Worm (Caenorhabditis elegans): ENCODE results near the gene clec-129.
"Not testable (repeated sequence)": the region's sequence is repeated elsewhere in the genome, so short reads cannot be mapped to it uniquely, and the experiment has no call there.

Gene clec-129

DNA sequence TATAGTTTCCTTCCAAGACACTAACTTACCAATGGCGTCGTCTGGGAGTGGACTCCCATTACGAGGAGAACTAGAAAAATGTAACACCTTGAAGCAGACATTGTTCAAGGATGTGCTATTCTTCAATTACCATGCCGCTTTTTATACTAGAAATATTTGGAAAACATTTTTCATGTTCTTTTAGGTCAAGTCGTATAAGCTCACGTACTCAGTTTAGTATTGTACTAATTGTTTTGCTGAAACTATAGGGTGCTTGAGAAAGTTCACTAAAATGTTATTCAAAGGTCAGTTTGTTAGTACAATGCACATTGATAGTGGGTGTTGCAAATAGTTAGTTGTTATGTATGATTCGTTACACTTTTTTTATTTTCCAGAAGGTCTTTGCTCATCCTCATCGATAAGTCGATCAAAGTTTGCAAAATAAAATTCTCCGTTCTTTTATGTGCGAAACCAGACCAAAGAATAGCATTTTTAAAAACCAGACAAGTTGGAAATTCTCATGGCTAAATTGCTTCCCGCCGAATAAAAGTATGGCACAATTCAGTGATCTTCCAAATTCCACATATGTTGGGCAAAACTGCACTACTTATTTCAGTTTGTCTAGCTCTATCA is at the start of gene clec-129, which contains the start of gene clec-128:
TSS of gene clec-129 (plus strand) at position 562 of the 612 bp plus-strand sequence.
TSS of gene clec-128 (minus strand) at position 101 of the 612 bp plus-strand sequence.
- TF ChIP-seq attf-6 (GFP tag; IDR thresholded peaks at IDR 0.05) = no peak
- no peak for TF ChIP-seq T26A5.8 (tag; optimal IDR thresholded peaks at IDR 0.05)
- no peak for TF ChIP-seq mcd-1 (GFP tag; IDR thresholded peaks at IDR 0.05)
- no peak for TF ChIP-seq dox-1 (GFP tag; IDR thresholded peaks at IDR 0.05)
- no peak for TF ChIP-seq snpc-1.3 (tag; optimal IDR thresholded peaks at IDR 0.05; ENCODE audit: insufficient read depth)
- no peak for TF ChIP-seq mes-4 (tag; optimal IDR thresholded peaks at IDR 0.05)
- no peak for TF ChIP-seq B0019.2 (GFP tag; conservative IDR thresholded peaks at IDR 0.05)
- no peak for TF ChIP-seq egrh-3 (GFP tag; IDR thresholded peaks at IDR 0.05)
- TF ChIP-seq C17E4.6 (GFP tag; IDR thresholded peaks at IDR 0.05) = no peak
- no peak for TF ChIP-seq ceh-100 (GFP tag; IDR thresholded peaks at IDR 0.05)

DNA sequence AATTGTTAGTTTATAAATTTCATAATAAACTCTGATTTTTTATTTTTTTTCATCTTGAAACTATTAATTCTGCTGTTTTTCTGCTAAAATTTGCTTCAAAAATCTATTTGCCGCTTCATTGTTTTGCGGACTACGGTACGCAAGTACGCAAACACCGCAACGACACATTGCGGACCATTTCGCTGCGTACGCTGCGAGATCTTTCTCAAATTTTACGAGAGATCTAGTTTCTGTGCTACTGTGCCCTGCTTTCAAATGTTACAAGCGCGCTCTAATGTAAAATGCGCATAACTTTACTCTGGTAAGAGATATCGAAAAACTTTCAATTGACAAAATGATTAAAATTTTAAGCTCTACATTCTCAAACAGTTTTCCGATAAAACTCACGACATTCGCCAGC is 47.7 kb upstream of the clec-129 start:
- TF ChIP-seq cebp-1 (GFP tag; IDR thresholded peaks at IDR 0.05) (peak; percentile 58), cebp-1 (tag; optimal IDR thresholded peaks at IDR 0.05) (peak; percentile 62), Y67H2A.10 (GFP tag; conservative IDR thresholded peaks at IDR 0.05) (0 out of 2 replicates have a peak, but pooled peaks have one; percentile 9), lsl-1 (GFP tag; optimal IDR thresholded peaks at IDR 0.05) (peak; percentile 63), hmg-1.2 (GFP tag; IDR thresholded peaks at IDR 0.05) (peak; percentile 94), B0019.2 (GFP tag; conservative IDR thresholded peaks at IDR 0.05) (peak; percentile 51; the same call in 1 of the 2 replicates), dox-1 (GFP tag; IDR thresholded peaks at IDR 0.05) (peak; percentile 76), ceh-27 (GFP tag; optimal IDR thresholded peaks at IDR 0.05) (peak; percentile 72), ceh-91 (GFP tag; IDR thresholded peaks at IDR 0.05) (peak; percentile 38; the same call in 1 of the 2 replicates), C17E4.6 (GFP tag; IDR thresholded peaks at IDR 0.05) (0 out of 2 replicates have a peak, but pooled peaks have one; percentile 20), lin-35 (GFP tag; optimal IDR thresholded peaks at IDR 0.05) (peak in 1 of 3 experiments; percentile 62), lin-54 (GFP tag; optimal IDR thresholded peaks at IDR 0.05) (peak; percentile 54), nfyb-1 (GFP tag; IDR thresholded peaks at IDR 0.05) (peak; percentile 84), attf-3 (GFP tag; conservative IDR thresholded peaks at IDR 0.05) (peak; percentile 71), rcor-1 (GFP tag; IDR thresholded peaks at IDR 0.05) (peak; percentile 55), mcd-1 (GFP tag; IDR thresholded peaks at IDR 0.05) (peak; percentile 96), ZK185.1 (tag; optimal IDR thresholded peaks at IDR 0.05; ENCODE audit: poor library complexity, severe bottlenecking) (peak; percentile 51), K11D2.4 (GFP tag; IDR thresholded peaks at IDR 0.05) (peak; percentile 90), C06A6.2 (GFP tag; conservative IDR thresholded peaks at IDR 0.05) (peak; percentile 81), egrh-3 (GFP tag; IDR thresholded peaks at IDR 0.05) (0 out of 2 replicates have a peak, but pooled peaks have one; percentile 17), ekl-4 (GFP tag; IDR thresholded peaks at IDR 0.05) (peak; percentile 60; the same call in 1 of the 2 replicates), B0261.1 (tag; optimal IDR thresholded peaks at IDR 0.05) (peak; percentile 42), snpc-4 (tag; optimal IDR thresholded peaks at IDR 0.05) (peak in 2 of 4 experiments; percentile 23 to 43), pbrm-1 (GFP tag; IDR thresholded peaks at IDR 0.05) (peak; percentile 74; the same call in 1 of the 2 replicates), ztf-26 (tag; optimal IDR thresholded peaks at IDR 0.05) (peak; percentile 5), lin-40 (tag; optimal IDR thresholded peaks at IDR 0.05) (peak; percentile 68), D2030.7 (GFP tag; IDR thresholded peaks at IDR 0.05) (peak; percentile 62), attf-5 (GFP tag; optimal IDR thresholded peaks at IDR 0.05) (peak; percentile 79), let-526 (GFP tag; IDR thresholded peaks at IDR 0.05) (peak; percentile 52; the same call in 1 of the 2 replicates), egl-18 (GFP tag; IDR thresholded peaks at IDR 0.05) (peak; percentile 68; the same call in 1 of the 2 replicates), madf-6 (GFP tag; IDR thresholded peaks at IDR 0.05) (peak; percentile 52), F33H1.4 (GFP tag; IDR thresholded peaks at IDR 0.05) (peak; percentile 50; the same call in 1 of the 2 replicates), tbp1 (GFP tag; optimal IDR thresholded peaks at IDR 0.05) (peak; percentile 47), madf-8 (GFP tag; conservative IDR thresholded peaks at IDR 0.05) (0 out of 2 replicates have a peak, but pooled peaks have one; percentile 14), ceh-100 (GFP tag; IDR thresholded peaks at IDR 0.05) (peak; percentile 68)
- not testable (repeated sequence) for TF ChIP-seq snpc-4 (GFP tag; optimal IDR thresholded peaks at IDR 0.05)
